Worm (Caenorhabditis elegans) whole organism, midembryonic: ENCODE results near the gene inft-2.

Source experiments
- T22C8.4 ChIP-seq: fragments of 200-800 bp; sonication (Bioruptor generic); IDR thresholded peaks from 2 replicates; pipeline ENCODE4 v1.3.6; 2022; ENCODE audit warnings: missing genetic modification characterization, missing compliant biosample characterization
- cog-1 ChIP-seq: sonication (generic microtip); optimal IDR thresholded peaks from 2 replicates; lab custom pipeline; 2016; ENCODE audit warnings: missing genetic modification characterization, missing compliant biosample characterization
- flt-1 ChIP-seq: fragments of 200-800 bp; sonication (Bioruptor generic); IDR thresholded peaks from 2 replicates; pipeline ENCODE4 v1.3.6; 2022; ENCODE audit warnings: missing genetic modification characterization, missing compliant biosample characterization
- klf-2 ChIP-seq: fragments of 200-800 bp; sonication (Bioruptor generic); conservative IDR thresholded peaks from 2 replicates; pipeline ENCODE4 v1.3.6; 2022; ENCODE audit warnings: missing genetic modification reagents, missing genetic modification characterization, missing compliant biosample characterization
- med-1 ChIP-seq: sonication (generic microtip); optimal IDR thresholded peaks from 2 replicates; lab custom pipeline; 2017; ENCODE audit warnings: missing genetic modification characterization, mild to moderate bottlenecking, missing compliant biosample characterization, antibody characterized with exemption, missing genetic modification reagents; ENCODE audit not compliant: insufficient read depth
- ref-1 ChIP-seq: fragments of 200-800 bp; sonication (Bioruptor generic); conservative IDR thresholded peaks from 2 replicates; pipeline ENCODE4 v1.3.6; 2022; ENCODE audit warnings: missing genetic modification reagents, missing genetic modification characterization, missing compliant biosample characterization
- tab-1 ChIP-seq: fragments of 200-800 bp; sonication (Bioruptor generic); IDR thresholded peaks from 2 replicates; pipeline ENCODE4 v1.3.6; 2022; ENCODE audit warnings: missing genetic modification characterization, missing compliant biosample characterization
- ztf-23 ChIP-seq: fragments of 200-800 bp; sonication (Bioruptor generic); IDR thresholded peaks from 2 replicates; pipeline ENCODE4 v1.3.6; 2022; ENCODE audit warnings: missing genetic modification reagents, missing genetic modification characterization, missing compliant biosample characterization
- ztf-29 ChIP-seq: fragments of 200-800 bp; sonication (Bioruptor generic); IDR thresholded peaks from 2 replicates; pipeline ENCODE4 v1.3.6; 2022; ENCODE audit warnings: missing genetic modification reagents, missing genetic modification characterization, missing compliant biosample characterization

The inft-2 gene

DNA sequence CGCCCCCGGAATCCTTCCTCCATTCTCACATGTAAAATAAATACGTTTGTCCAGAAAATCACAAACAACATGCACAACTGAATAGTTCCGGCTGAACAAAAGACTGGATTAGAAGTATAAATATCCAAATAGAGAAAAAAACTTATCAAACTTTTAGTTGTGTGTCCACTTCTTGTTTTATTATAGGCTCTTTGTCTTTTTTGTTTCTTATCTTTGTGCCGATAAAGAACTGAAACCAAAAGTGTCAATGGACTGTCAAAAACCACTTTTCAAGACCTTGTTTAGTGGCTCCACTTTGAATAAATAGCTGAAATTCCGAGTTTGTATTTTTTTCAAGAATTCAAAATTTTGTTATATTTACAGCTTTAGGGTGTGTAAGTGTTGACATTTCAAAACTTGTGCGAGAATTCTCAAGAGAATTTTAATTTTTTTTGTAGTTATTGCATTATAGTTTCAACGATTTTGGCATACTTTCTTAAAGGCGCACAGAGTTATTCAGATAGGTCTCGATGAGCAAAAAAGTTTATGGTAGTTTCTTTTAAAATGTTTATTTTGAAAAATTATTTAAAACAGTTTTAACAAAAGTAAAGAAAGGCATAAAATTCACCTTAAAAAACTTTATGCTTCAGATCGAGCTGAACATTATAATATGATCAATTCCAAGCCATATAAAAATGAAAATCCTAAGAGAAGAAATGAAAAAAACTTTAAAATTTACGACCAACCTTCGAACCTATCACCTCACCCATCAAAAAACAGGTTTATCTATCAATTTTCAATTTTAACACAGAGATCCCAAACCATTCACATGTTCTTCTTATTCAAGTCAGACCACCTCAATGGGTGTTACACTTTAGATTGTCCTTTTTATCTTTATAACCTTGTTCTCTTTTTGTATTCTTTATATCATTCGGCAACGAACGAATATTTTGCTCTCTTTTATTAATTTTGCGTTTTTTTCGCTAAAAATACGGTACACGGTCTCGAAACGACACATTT lies 44.3 kb downstream of the inft-2 start:
- no peak for TF ChIP-seq ztf-23
- no peak for TF ChIP-seq cog-1 (tag; lab: Kevin White, UChicago)
- TF ChIP-seq flt-1 (GFP tag; lab: Robert Waterston, UW), result no peak
- no peak for TF ChIP-seq tab-1
- TF ChIP-seq ztf-29 (GFP tag; lab: Robert Waterston, UW), result no peak
- no peak for TF ChIP-seq med-1 (GFP tag; lab: Kevin White, UChicago)
- no peak for TF ChIP-seq klf-2 (GFP tag; lab: Robert Waterston, UW)
- no peak for TF ChIP-seq T22C8.4 (GFP tag; lab: Robert Waterston, UW)
- no peak for TF ChIP-seq ref-1 (GFP tag; lab: Robert Waterston, UW)

DNA sequence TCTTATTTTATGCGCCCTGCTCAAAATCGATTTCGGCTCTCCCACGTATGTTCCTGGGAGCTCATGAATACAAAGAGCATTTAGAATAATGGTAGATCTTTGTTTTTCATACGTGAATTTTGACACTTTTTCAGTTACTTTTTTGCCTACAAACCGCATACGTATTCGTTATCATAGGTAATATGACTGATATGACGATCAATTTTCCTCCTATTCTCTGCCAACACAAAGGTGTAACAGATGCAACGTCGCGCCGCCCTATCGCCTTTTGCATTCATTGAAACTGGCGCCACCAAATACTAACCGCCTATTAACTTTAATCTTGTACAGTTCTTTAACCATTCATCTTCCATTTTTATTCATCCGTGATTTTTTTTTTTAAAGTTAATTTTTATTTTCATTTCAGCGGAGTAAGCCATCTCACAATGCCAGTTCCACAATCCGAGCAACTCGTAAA lies 45.5 kb downstream of the inft-2 start, which contains the start of gene W07G4.5:
Gene W07G4.5 (plus strand): TSS at position 407 of the 457 bp plus-strand sequence.
- no peak for TF ChIP-seq med-1 (GFP tag; lab: Kevin White, UChicago)
- no peak for TF ChIP-seq ref-1 (GFP tag; lab: Robert Waterston, UW)

DNA sequence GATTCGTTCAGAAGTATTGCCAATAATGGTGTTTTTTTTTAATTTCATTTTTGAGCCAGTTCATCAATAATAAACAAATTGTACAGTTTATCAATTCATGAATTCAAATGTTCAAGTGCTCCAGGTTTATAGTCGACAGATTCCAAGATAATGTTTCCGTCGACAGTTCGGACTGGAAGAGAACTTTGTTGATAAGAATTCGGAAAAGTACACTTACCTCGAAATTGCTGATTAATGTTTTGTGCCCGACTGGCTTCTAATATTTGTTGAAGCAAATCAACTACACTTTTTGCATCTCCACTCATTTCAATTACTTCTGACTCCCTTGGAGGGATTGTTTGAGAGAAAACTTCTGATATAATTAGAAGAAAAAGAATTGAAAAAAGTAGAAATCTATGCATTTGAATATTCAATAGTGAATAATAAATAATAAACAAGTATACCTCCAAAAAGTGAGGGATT lies 47.1 kb downstream of the inft-2 start, which contains the start of gene W07G4.8:
Gene W07G4.8 (minus strand): TSS at position 412 of the 462 bp plus-strand sequence.
- TF ChIP-seq med-1 (GFP tag; lab: Kevin White, UChicago) (no peak), tab-1 (no peak), T22C8.4 (GFP tag; lab: Robert Waterston, UW) (no peak), ref-1 (GFP tag; lab: Robert Waterston, UW) (no peak), cog-1 (tag; lab: Kevin White, UChicago) (no peak), klf-2 (GFP tag; lab: Robert Waterston, UW) (no peak), ztf-23 (no peak), ztf-29 (GFP tag; lab: Robert Waterston, UW) (no peak)

DNA sequence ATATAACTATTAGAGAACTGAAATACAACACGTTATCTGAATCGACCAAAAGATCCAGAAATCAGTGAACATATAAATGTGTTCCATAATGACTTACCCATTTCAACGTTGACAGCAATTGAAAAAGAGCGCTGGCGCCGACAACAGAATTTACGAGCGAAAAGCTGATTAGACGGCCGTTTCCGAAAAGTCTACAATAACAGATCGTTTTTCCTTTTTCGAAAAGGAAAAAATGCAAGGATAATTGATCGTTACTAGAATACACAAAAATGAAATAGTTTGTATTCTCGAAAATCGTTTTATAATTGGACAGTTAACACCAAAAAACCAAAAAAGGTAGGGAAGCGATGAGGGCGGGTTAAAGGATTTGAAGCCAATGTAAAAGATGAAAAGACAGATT lies 51.5 kb downstream of the inft-2 start, which contains the start of gene srr-1:
Gene srr-1 (minus strand): TSS at position 101 of the 400 bp plus-strand sequence.
- TF ChIP-seq med-1 (GFP tag; lab: Kevin White, UChicago) (no peak), ref-1 (GFP tag; lab: Robert Waterston, UW) (no peak), cog-1 (tag; lab: Kevin White, UChicago) (no peak), ztf-23 (no peak), flt-1 (GFP tag; lab: Robert Waterston, UW) (no peak), ztf-29 (GFP tag; lab: Robert Waterston, UW) (no peak), T22C8.4 (GFP tag; lab: Robert Waterston, UW) (no peak), klf-2 (GFP tag; lab: Robert Waterston, UW) (no peak), tab-1 (no peak)
